Worm (Caenorhabditis elegans): ENCODE results near the gene sas-6.

DNA sequence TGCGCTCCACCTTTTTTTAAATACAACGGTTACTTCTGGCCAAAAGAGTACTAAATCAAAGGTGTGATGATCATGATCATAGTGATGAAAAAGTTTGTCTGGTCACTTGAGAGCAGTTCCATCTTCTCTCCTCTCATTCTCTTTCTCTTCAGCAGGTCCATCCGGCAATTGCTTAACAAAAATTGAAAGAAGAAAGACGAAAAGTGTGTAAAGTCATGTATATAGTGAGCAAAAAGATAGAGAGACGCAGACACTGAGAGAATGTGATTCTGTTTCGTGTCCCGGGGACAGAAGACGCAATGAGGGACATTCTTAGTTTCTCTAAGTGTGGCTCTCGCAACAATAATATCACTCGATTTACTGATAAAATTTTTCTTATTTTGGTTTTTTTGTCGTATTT is 39.7 kb downstream of the sas-6 start:
- TF ChIP-seq ama-1 (optimal IDR thresholded peaks at IDR 0.05), result no peak
- TF ChIP-seq nhr-11 (tag; optimal IDR thresholded peaks at IDR 0.05), result no peak
- TF ChIP-seq unc-3 (GFP tag; conservative IDR thresholded peaks at IDR 0.05), result no peak
- no peak for TF ChIP-seq unc-3 (tag; optimal IDR thresholded peaks at IDR 0.05)
- TF ChIP-seq C38D4.7 (GFP tag; optimal IDR thresholded peaks at IDR 0.05), result no peak
- no peak for TF ChIP-seq C08G9.2 (tag; optimal IDR thresholded peaks at IDR 0.05)
- TF ChIP-seq sdc-2 (tag; optimal IDR thresholded peaks at IDR 0.05), result no peak
- no peak for TF ChIP-seq pqm-1 (tag; optimal IDR thresholded peaks at IDR 0.05)
- no peak for TF ChIP-seq ceh-2 (tag; optimal IDR thresholded peaks at IDR 0.05)
- TF ChIP-seq ttx-3 (tag; optimal IDR thresholded peaks at IDR 0.05), result no peak
- no peak for TF ChIP-seq ceh-9 (tag; optimal IDR thresholded peaks at IDR 0.05)

All from whole organism, late embryonic.